Fruit fly (Drosophila melanogaster) whole organism, embryonic: ENCODE results near the gene Ire1.

Source experiments
- Antp ChIP-seq: fragments of 200-800 bp; sonication (Bioruptor generic); optimal IDR thresholded peaks from 3 replicates; lab custom pipeline; 2016; ENCODE audit warnings: missing biosample characterization, missing genetic modification characterization
- Bgb ChIP-seq: fragments of 200-800 bp; sonication (Bioruptor generic); IDR thresholded peaks from 2 replicates; pipeline ENCODE4 v1.3.6; 2022; ENCODE audit warnings: missing biosample characterization, missing genetic modification characterization; ENCODE audit not compliant: partially characterized antibody
- CG10267 ChIP-seq: fragments of 200-800 bp; sonication (Bioruptor generic); optimal IDR thresholded peaks from 2 replicates; lab custom pipeline; 2018; ENCODE audit warnings: missing biosample characterization, mild to moderate bottlenecking, missing genetic modification characterization, moderate library complexity
- CG10462 ChIP-seq: fragments of 200-800 bp; sonication (Bioruptor generic); optimal IDR thresholded peaks from 2 replicates; lab custom pipeline; 2016; ENCODE audit warnings: missing biosample characterization, missing genetic modification characterization
- CG10979 ChIP-seq: fragments of 200-800 bp; sonication (Bioruptor generic); optimal IDR thresholded peaks from 2 replicates; lab custom pipeline; 2018; ENCODE audit warnings: missing biosample characterization, mild to moderate bottlenecking, missing genetic modification characterization, moderate library complexity
- CG11696 ChIP-seq: fragments of 200-800 bp; sonication (Bioruptor generic); IDR thresholded peaks from 2 replicates; pipeline ENCODE4 v1.3.6; 2022; ENCODE audit warnings: missing biosample characterization, missing genetic modification characterization
- CG11723 ChIP-seq: fragments of 200-800 bp; sonication (Bioruptor generic); optimal IDR thresholded peaks from 2 replicates; lab custom pipeline; 2017; ENCODE audit warnings: missing biosample characterization, mild to moderate bottlenecking, missing genetic modification characterization
- CG12219 ChIP-seq: fragments of 200-800 bp; sonication (Bioruptor generic); optimal IDR thresholded peaks from 3 replicates; lab custom pipeline; 2018; ENCODE audit warnings: missing biosample characterization, mild to moderate bottlenecking, missing genetic modification characterization
- CG13123 ChIP-seq: fragments of 200-800 bp; sonication (Bioruptor generic); optimal IDR thresholded peaks from 2 replicates; lab custom pipeline; 2016; ENCODE audit warnings: missing biosample characterization, missing genetic modification characterization
- CG14441 ChIP-seq: fragments of 200-800 bp; sonication (Bioruptor generic); IDR thresholded peaks from 2 replicates; pipeline ENCODE4 v1.3.6; 2022; ENCODE audit warnings: missing biosample characterization, missing genetic modification characterization
- CG14965 ChIP-seq: fragments of 200-800 bp; sonication (Bioruptor generic); optimal IDR thresholded peaks from 2 replicates; lab custom pipeline; 2016; ENCODE audit warnings: missing biosample characterization, missing genetic modification characterization, borderline replicate concordance
- CG15696 ChIP-seq: fragments of 200-800 bp; sonication (Bioruptor generic); optimal IDR thresholded peaks from 2 replicates; lab custom pipeline; 2019; ENCODE audit warnings: missing biosample characterization, mild to moderate bottlenecking, missing genetic modification characterization, moderate library complexity
- CG16815 ChIP-seq: fragments of 200-800 bp; sonication (Bioruptor generic); optimal IDR thresholded peaks from 3 replicates; lab custom pipeline; 2017; ENCODE audit warnings: missing biosample characterization, mild to moderate bottlenecking, missing genetic modification characterization
- CG2116 ChIP-seq: fragments of 200-800 bp; sonication (Bioruptor generic); optimal IDR thresholded peaks from 3 replicates; lab custom pipeline; 2018; ENCODE audit warnings: missing biosample characterization, mild to moderate bottlenecking, missing genetic modification characterization
- CG2712 ChIP-seq: fragments of 200-800 bp; optimal IDR thresholded peaks from 3 replicates; lab custom pipeline; 2019; ENCODE audit warnings: missing biosample characterization, mild to moderate bottlenecking, missing genetic modification characterization, moderate library complexity
- CG34376 ChIP-seq: fragments of 200-800 bp; sonication (Bioruptor generic); optimal IDR thresholded peaks from 2 replicates; lab custom pipeline; 2018; ENCODE audit warnings: missing biosample characterization, mild to moderate bottlenecking, missing genetic modification characterization
- CG3847 ChIP-seq: fragments of 200-800 bp; sonication (Bioruptor generic); IDR thresholded peaks from 2 replicates; pipeline ENCODE4 v1.3.6; 2022; ENCODE audit warnings: missing biosample characterization, missing genetic modification characterization
- CG6813 ChIP-seq: fragments of 200-800 bp; sonication (Bioruptor generic); optimal IDR thresholded peaks from 2 replicates; lab custom pipeline; 2017; ENCODE audit warnings: missing biosample characterization, missing genetic modification characterization, mild to moderate bottlenecking, moderate library complexity, missing genetic modification reagents
- CG7372 ChIP-seq: fragments of 200-800 bp; sonication (Bioruptor generic); IDR thresholded peaks from 2 replicates; pipeline ENCODE4 v1.3.6; 2022; ENCODE audit warnings: missing biosample characterization, missing genetic modification characterization
- CG7963 ChIP-seq: fragments of 200-800 bp; sonication (Bioruptor generic); IDR thresholded peaks from 3 replicates; pipeline ENCODE4 v1.3.6; 2022; ENCODE audit warnings: missing biosample characterization, missing genetic modification characterization; ENCODE audit not compliant: partially characterized antibody
- CG8765 ChIP-seq: fragments of 200-800 bp; sonication (Bioruptor generic); IDR thresholded peaks from 2 replicates; pipeline ENCODE4 v1.3.6; 2022; ENCODE audit warnings: missing biosample characterization, missing genetic modification characterization
- CG8944 ChIP-seq: fragments of 200-800 bp; sonication (Bioruptor generic); optimal IDR thresholded peaks from 3 replicates; lab custom pipeline; 2016; ENCODE audit warnings: missing biosample characterization, missing genetic modification characterization
- CG9817 ChIP-seq: fragments of 200-800 bp; sonication (Bioruptor generic); optimal IDR thresholded peaks from 2 replicates; lab custom pipeline; 2018; ENCODE audit warnings: missing biosample characterization, mild to moderate bottlenecking, missing genetic modification characterization, moderate library complexity
- Dip2 ChIP-seq: fragments of 200-800 bp; sonication (Bioruptor generic); IDR thresholded peaks from 2 replicates; pipeline ENCODE4 v1.3.6; 2022; ENCODE audit warnings: missing biosample characterization, missing genetic modification characterization
- Dip3 ChIP-seq: fragments of 200-800 bp; sonication (Bioruptor generic); optimal IDR thresholded peaks from 3 replicates; lab custom pipeline; 2016; ENCODE audit warnings: missing biosample characterization, missing genetic modification characterization
- Ets65A ChIP-seq: fragments of 200-800 bp; sonication (Bioruptor generic); peaks from one replicate; lab custom pipeline; 2016; ENCODE audit warnings: missing biosample characterization, missing genetic modification characterization
- Fer3 ChIP-seq: fragments of 200-800 bp; sonication (Bioruptor generic); optimal IDR thresholded peaks from 2 replicates; lab custom pipeline; 2018; ENCODE audit warnings: missing biosample characterization, mild to moderate bottlenecking, missing genetic modification characterization, moderate library complexity
- NC2α ChIP-seq: fragments of 200-800 bp; sonication (Bioruptor generic); optimal IDR thresholded peaks from 2 replicates; lab custom pipeline; 2016; ENCODE audit warnings: missing biosample characterization, missing genetic modification characterization
- NC2β ChIP-seq: fragments of 200-800 bp; sonication (Bioruptor generic); optimal IDR thresholded peaks from 2 replicates; lab custom pipeline; 2016; ENCODE audit warnings: missing biosample characterization, missing genetic modification characterization
- Ptx1 ChIP-seq: fragments of 200-800 bp; sonication (Bioruptor generic); IDR thresholded peaks from 2 replicates; pipeline ENCODE4 v1.3.6; 2022; ENCODE audit warnings: missing biosample characterization, missing genetic modification characterization
- Ssrp ChIP-seq: fragments of 200-800 bp; sonication (Bioruptor generic); optimal IDR thresholded peaks from 2 replicates; lab custom pipeline; 2018; ENCODE audit warnings: missing biosample characterization, mild to moderate bottlenecking, missing genetic modification characterization, moderate library complexity
- abd-A ChIP-seq: fragments of 200-800 bp; sonication (Bioruptor generic); optimal IDR thresholded peaks from 3 replicates; lab custom pipeline; 2019; ENCODE audit warnings: missing biosample characterization, mild to moderate bottlenecking, missing genetic modification characterization, moderate library complexity
- btn ChIP-seq: fragments of 200-800 bp; sonication (Bioruptor generic); optimal IDR thresholded peaks from 2 replicates; lab custom pipeline; 2016; ENCODE audit warnings: missing biosample characterization, missing genetic modification characterization
- chif ChIP-seq, 2 experiments: fragments of 200-800 bp; sonication (Bioruptor generic); optimal IDR thresholded peaks; 3 replicates each; lab custom pipeline; 2016; ENCODE audit warnings: missing biosample characterization in 2 of 2, missing genetic modification characterization in 2 of 2
- crol ChIP-seq: fragments of 200-800 bp; sonication (Bioruptor generic); IDR thresholded peaks from 2 replicates; pipeline ENCODE4 v1.3.6; 2022; ENCODE audit warnings: missing biosample characterization, missing genetic modification characterization
- dysf ChIP-seq: fragments of 200-800 bp; sonication (Bioruptor generic); IDR thresholded peaks from 3 replicates; pipeline ENCODE4 v1.3.6; 2022; ENCODE audit warnings: missing biosample characterization, missing genetic modification characterization
- eve ChIP-seq, 2 experiments: fragments of >200 bp; optimal IDR thresholded peaks; 2 replicates each; lab custom pipeline; 2017; ENCODE audit warnings: missing biosample characterization in 2 of 2, missing genetic modification characterization in 2 of 2
- fru ChIP-seq: fragments of >200 bp; optimal IDR thresholded peaks from 2 replicates; lab custom pipeline; 2017
- gcm ChIP-seq: fragments of 200-800 bp; sonication (Bioruptor generic); optimal IDR thresholded peaks from 2 replicates; lab custom pipeline; 2019; ENCODE audit warnings: missing biosample characterization, mild to moderate bottlenecking, missing genetic modification characterization, moderate library complexity
- gfzf ChIP-seq: fragments of 200-800 bp; sonication (Bioruptor generic); optimal IDR thresholded peaks from 2 replicates; lab custom pipeline; 2016; ENCODE audit warnings: missing biosample characterization, mild to moderate bottlenecking, missing genetic modification characterization, moderate library complexity
- jing ChIP-seq: fragments of 200-800 bp; sonication (Bioruptor generic); optimal IDR thresholded peaks from 2 replicates; lab custom pipeline; 2018; ENCODE audit warnings: missing biosample characterization, mild to moderate bottlenecking, missing genetic modification characterization
- kni ChIP-seq: fragments of 200-800 bp; sonication (Bioruptor generic); optimal IDR thresholded peaks from 3 replicates; lab custom pipeline; 2017; ENCODE audit warnings: mild to moderate bottlenecking, missing biosample characterization, missing genetic modification reagents, missing genetic modification characterization
- lilli ChIP-seq: fragments of 200-800 bp; sonication (Bioruptor generic); optimal IDR thresholded peaks from 3 replicates; lab custom pipeline; 2016; ENCODE audit warnings: missing biosample characterization, missing genetic modification characterization
- pzg ChIP-seq: fragments of 200-800 bp; sonication (Bioruptor generic); optimal IDR thresholded peaks from 3 replicates; lab custom pipeline; 2018; ENCODE audit warnings: missing biosample characterization, mild to moderate bottlenecking, missing genetic modification characterization, moderate library complexity
- sd ChIP-seq: fragments of 200-800 bp; sonication (Bioruptor generic); optimal IDR thresholded peaks from 3 replicates; lab custom pipeline; 2018; ENCODE audit warnings: missing biosample characterization, mild to moderate bottlenecking, missing genetic modification characterization, moderate library complexity
- sob ChIP-seq: fragments of 200-800 bp; sonication (Bioruptor generic); IDR thresholded peaks from 2 replicates; pipeline ENCODE4 v1.3.6; 2022; ENCODE audit warnings: missing biosample characterization, missing genetic modification characterization
- sug ChIP-seq: fragments of 200-800 bp; optimal IDR thresholded peaks from 2 replicates; lab custom pipeline; 2019; ENCODE audit warnings: missing biosample characterization, mild to moderate bottlenecking, missing genetic modification characterization, moderate library complexity
- ttk ChIP-seq: fragments of 200-800 bp; sonication (Bioruptor generic); IDR thresholded peaks from 2 replicates; pipeline ENCODE4 v2.1.2; 2022; ENCODE audit warnings: missing biosample characterization, missing genetic modification characterization
- unc-4 ChIP-seq: fragments of 200-800 bp; sonication (Bioruptor generic); IDR thresholded peaks from 2 replicates; pipeline ENCODE4 v1.3.6; 2022; ENCODE audit warnings: missing biosample characterization, missing genetic modification characterization; ENCODE audit not compliant: partially characterized antibody
- z ChIP-seq: fragments of 200-800 bp; sonication (Bioruptor generic); IDR thresholded peaks from 3 replicates; pipeline ENCODE4 v1.3.6; 2022; ENCODE audit warnings: missing biosample characterization, missing genetic modification characterization
- zen2 ChIP-seq: fragments of 200-800 bp; sonication (Bioruptor generic); IDR thresholded peaks from 3 replicates; pipeline ENCODE4 v1.3.6; 2022; ENCODE audit warnings: missing biosample characterization, missing genetic modification characterization; ENCODE audit not compliant: partially characterized antibody

Gene Ire1

dm6 chr3R:19830973-19831372 lies 30.1 kb downstream of the Ire1 start (continued):
- no peak for TF ChIP-seq CG11723
- peak; percentile 30 for TF ChIP-seq sug (tag; lab: Kevin White, UChicago)
- peak in 1 of 2 experiments; percentile 41 for TF ChIP-seq eve (GFP tag; optimal IDR thresholded peaks at IDR 0.05; lab: Kevin White, UChicago)
- no peak for TF ChIP-seq unc-4 (GFP tag; lab: Robert Waterston, UW)
- TF ChIP-seq btn (GFP tag; lab: Kevin White, UChicago): no peak
- no peak for TF ChIP-seq pzg (GFP tag; lab: Kevin White, UChicago)
- TF ChIP-seq CG15696 (tag; lab: Kevin White, UChicago): peak; percentile 3
- TF ChIP-seq ttk (GFP tag; lab: Robert Waterston, UW): peak; percentile 47; the same call in 1 of the 2 replicates
- TF ChIP-seq fru (lab: Kevin White, UChicago): no peak
- TF ChIP-seq CG14441 (GFP tag; lab: Robert Waterston, UW): peak; percentile 80
- no peak for TF ChIP-seq NC2β (GFP tag; lab: Kevin White, UChicago)
- TF ChIP-seq CG12219 (GFP tag; lab: Kevin White, UChicago): peak; percentile 61
- no peak for TF ChIP-seq CG14965 (GFP tag; lab: Kevin White, UChicago)
- peak; percentile 72 for TF ChIP-seq sob (GFP tag; lab: Robert Waterston, UW)
- no peak for TF ChIP-seq kni (GFP tag; lab: Kevin White, UChicago)
- TF ChIP-seq gfzf (GFP tag; lab: Kevin White, UChicago): no peak
- TF ChIP-seq CG7963 (GFP tag; lab: Robert Waterston, UW): no peak
- TF ChIP-seq gcm (GFP tag; lab: Kevin White, UChicago): peak; percentile 73
- TF ChIP-seq CG10462 (GFP tag; lab: Kevin White, UChicago): no peak
- TF ChIP-seq jing (GFP tag; lab: Kevin White, UChicago): no peak
- no peak for TF ChIP-seq NC2α (GFP tag; lab: Kevin White, UChicago)
- peak; percentile 41; the same call in 1 of the 2 replicates for TF ChIP-seq CG7372
- peak; percentile 88 for TF ChIP-seq Ets65A (GFP tag; lab: Kevin White, UChicago)
- TF ChIP-seq Ssrp (tag; lab: Kevin White, UChicago): peak; percentile 50
- peak; percentile 32 for TF ChIP-seq sd (tag; lab: Kevin White, UChicago)
- no peak for TF ChIP-seq CG8944 (GFP tag; lab: Kevin White, UChicago)
- no peak for TF ChIP-seq Bgb (GFP tag; lab: Robert Waterston, UW)
- TF ChIP-seq CG3847 (GFP tag; lab: Robert Waterston, UW): peak; percentile 46; the same call in 1 of the 2 replicates
- TF ChIP-seq Dip2 (GFP tag; lab: Robert Waterston, UW): no peak
- peak; percentile 25 for TF ChIP-seq Antp (GFP tag; lab: Kevin White, UChicago)
- peak; percentile 75 for TF ChIP-seq abd-A (tag; lab: Kevin White, UChicago)
- peak; percentile 72 for TF ChIP-seq Fer3 (tag; lab: Kevin White, UChicago)
- TF ChIP-seq CG34376 (GFP tag; lab: Kevin White, UChicago): no peak
- no peak for TF ChIP-seq CG2116 (GFP tag; lab: Kevin White, UChicago)
- peak; percentile 70 for TF ChIP-seq CG2712 (tag; lab: Kevin White, UChicago)
- TF ChIP-seq crol (GFP tag; lab: Robert Waterston, UW): no peak
- 0 out of 2 replicates have a peak, but pooled peaks have one; percentile 37 for TF ChIP-seq CG11696
- peak; percentile 25 to 38 for TF ChIP-seq chif (GFP tag; optimal IDR thresholded peaks at IDR 0.05; lab: Kevin White, UChicago)
- peak; percentile 44 for TF ChIP-seq CG10267 (tag; lab: Kevin White, UChicago)
- TF ChIP-seq zen2 (GFP tag; lab: Robert Waterston, UW): no peak
- TF ChIP-seq CG10979: peak; percentile 58
- peak; percentile 81; the same call in 2 of the 3 replicates for TF ChIP-seq dysf (GFP tag; lab: Robert Waterston, UW)
- TF ChIP-seq Ptx1 (GFP tag; lab: Robert Waterston, UW): peak; percentile 68
- no peak for TF ChIP-seq z
- peak; percentile 56 for TF ChIP-seq lilli (GFP tag; lab: Kevin White, UChicago)
- peak; percentile 18 for TF ChIP-seq CG6813
- peak; percentile 43 for TF ChIP-seq CG9817 (tag; lab: Kevin White, UChicago)
- TF ChIP-seq CG13123 (GFP tag; lab: Kevin White, UChicago): no peak
- no peak for TF ChIP-seq CG8765 (GFP tag; lab: Robert Waterston, UW)
- peak; percentile 29 for TF ChIP-seq Dip3 (GFP tag; lab: Kevin White, UChicago)
- no peak for TF ChIP-seq CG16815 (GFP tag; lab: Kevin White, UChicago)
